Fruit fly (Drosophila melanogaster) Kc167 (cell line): ENCODE measurements around the gene CG15578.

Experiments
- Myc ChIP-seq: fragments of >200 bp; optimal IDR thresholded peaks from 2 replicates; lab custom pipeline; 2017; ENCODE audit warnings: missing external identifiers
- h ChIP-seq: fragments of >200 bp; optimal IDR thresholded peaks from 3 replicates; lab custom pipeline; 2018; ENCODE audit warnings: missing external identifiers
- insv ChIP-seq: fragments of >200 bp; optimal IDR thresholded peaks from 3 replicates; lab custom pipeline; 2018; ENCODE audit warnings: missing external identifiers
- psq ChIP-seq: fragments of >200 bp; optimal IDR thresholded peaks from 2 replicates; lab custom pipeline; 2017; ENCODE audit warnings: missing external identifiers

dm6 chrX:4248077-4248476 is 29.7 kb downstream of the CG15578 start, which contains the start of gene CG43135:
- TF ChIP-seq insv (lab: Kevin White, UChicago) (no peak), h (no peak), Myc (lab: Kevin White, UChicago) (no peak), psq (lab: Kevin White, UChicago) (no peak)
